Fruit fly (Drosophila melanogaster) whole organism, embryonic: ENCODE data around the gene Rai1.

ENCODE experiments used
- Adf1 ChIP-seq: fragments of 200-800 bp; sonication (Bioruptor generic); IDR thresholded peaks from 2 replicates; pipeline ENCODE4 v1.3.6; 2022; ENCODE audit warnings: missing biosample characterization, missing genetic modification characterization
- BEAF-32 ChIP-seq: fragments of 200-800 bp; sonication (Bioruptor generic); optimal IDR thresholded peaks from 3 replicates; lab custom pipeline; 2017; ENCODE audit warnings: missing biosample characterization, missing genetic modification characterization, mild to moderate bottlenecking, moderate library complexity, missing genetic modification reagents
- Blimp-1 ChIP-seq: fragments of 200-800 bp; sonication (Bioruptor generic); optimal IDR thresholded peaks from 3 replicates; lab custom pipeline; 2018; ENCODE audit warnings: missing biosample characterization, missing genetic modification characterization, mild to moderate bottlenecking, moderate library complexity, missing genetic modification reagents
- CG1024 ChIP-seq: fragments of 200-800 bp; sonication (Bioruptor generic); IDR thresholded peaks from 2 replicates; pipeline ENCODE4 v1.3.6; 2022; ENCODE audit warnings: missing biosample characterization, missing genetic modification characterization
- CG10267 ChIP-seq: fragments of 200-800 bp; sonication (Bioruptor generic); optimal IDR thresholded peaks from 2 replicates; lab custom pipeline; 2018; ENCODE audit warnings: missing biosample characterization, mild to moderate bottlenecking, missing genetic modification characterization, moderate library complexity
- CG14710 ChIP-seq: fragments of 200-800 bp; sonication (Bioruptor generic); optimal IDR thresholded peaks from 3 replicates; lab custom pipeline; 2019; ENCODE audit warnings: missing biosample characterization, mild to moderate bottlenecking, missing genetic modification characterization, moderate library complexity
- CG15011 ChIP-seq: fragments of 200-800 bp; sonication (Bioruptor generic); optimal IDR thresholded peaks from 3 replicates; lab custom pipeline; 2018; ENCODE audit warnings: missing biosample characterization, mild to moderate bottlenecking, missing genetic modification characterization
- CG1647 ChIP-seq: fragments of 200-800 bp; sonication (Bioruptor generic); optimal IDR thresholded peaks from 3 replicates; lab custom pipeline; 2016; ENCODE audit warnings: missing biosample characterization, missing genetic modification characterization
- CG17359 ChIP-seq: fragments of 200-800 bp; sonication (Bioruptor generic); optimal IDR thresholded peaks from 3 replicates; lab custom pipeline; 2018; ENCODE audit warnings: missing biosample characterization, mild to moderate bottlenecking, missing genetic modification characterization, moderate library complexity
- CG4360 ChIP-seq: fragments of 200-800 bp; sonication (Bioruptor generic); IDR thresholded peaks from 2 replicates; pipeline ENCODE4 v1.3.6; 2022; ENCODE audit warnings: missing biosample characterization, missing genetic modification characterization
- CG5245 ChIP-seq: fragments of 200-800 bp; sonication (Bioruptor generic); optimal IDR thresholded peaks from 3 replicates; lab custom pipeline; 2016; ENCODE audit warnings: missing biosample characterization, missing genetic modification characterization
- CG6813 ChIP-seq: fragments of 200-800 bp; sonication (Bioruptor generic); optimal IDR thresholded peaks from 2 replicates; lab custom pipeline; 2017; ENCODE audit warnings: missing biosample characterization, missing genetic modification characterization, mild to moderate bottlenecking, moderate library complexity, missing genetic modification reagents
- CG6854 ChIP-seq: fragments of 200-800 bp; sonication (Bioruptor generic); optimal IDR thresholded peaks from 3 replicates; lab custom pipeline; 2017; ENCODE audit warnings: missing biosample characterization, mild to moderate bottlenecking, missing genetic modification characterization
- CG7839 ChIP-seq: fragments of 200-800 bp; sonication (Bioruptor generic); optimal IDR thresholded peaks from 3 replicates; lab custom pipeline; 2018; ENCODE audit warnings: missing biosample characterization, mild to moderate bottlenecking, missing genetic modification characterization, moderate library complexity
- CG8388 ChIP-seq: fragments of 200-800 bp; sonication (Bioruptor generic); optimal IDR thresholded peaks from 2 replicates; lab custom pipeline; 2019; ENCODE audit warnings: missing biosample characterization, mild to moderate bottlenecking, missing genetic modification characterization, moderate library complexity
- CG9437 ChIP-seq: fragments of 200-800 bp; sonication (Bioruptor generic); optimal IDR thresholded peaks from 2 replicates; lab custom pipeline; 2018; ENCODE audit warnings: missing biosample characterization, mild to moderate bottlenecking, missing genetic modification characterization
- CG9609 ChIP-seq: fragments of 200-800 bp; sonication (Bioruptor generic); optimal IDR thresholded peaks from 3 replicates; lab custom pipeline; 2016; ENCODE audit warnings: missing biosample characterization, missing genetic modification characterization
- D ChIP-seq, 2 experiments: fragments of 200-800 bp in 1 of 2; fragments of >200 bp in 1 of 2; sonication (Bioruptor generic) in 1 of 2; optimal IDR thresholded peaks; 2 replicates in 1 of 2; 3 replicates in 1 of 2; lab custom pipeline; 2017; ENCODE audit warnings: mild to moderate bottlenecking in 1 of 2, missing biosample characterization in 1 of 2, missing genetic modification characterization in 1 of 2, missing genetic modification reagents in 1 of 2
- Deaf1 ChIP-seq: fragments of 200-800 bp; optimal IDR thresholded peaks from 3 replicates; lab custom pipeline; 2019; ENCODE audit warnings: missing biosample characterization, mild to moderate bottlenecking, missing genetic modification characterization, moderate library complexity
- E2f2 ChIP-seq: fragments of 200-800 bp; sonication (Bioruptor generic); IDR thresholded peaks from 2 replicates; pipeline ENCODE4 v1.3.6; 2022; ENCODE audit warnings: missing biosample characterization, missing genetic modification characterization
- Ets65A ChIP-seq: fragments of 200-800 bp; sonication (Bioruptor generic); peaks from one replicate; lab custom pipeline; 2016; ENCODE audit warnings: missing biosample characterization, missing genetic modification characterization
- Hmr ChIP-seq: fragments of 200-800 bp; sonication (Bioruptor generic); optimal IDR thresholded peaks from 3 replicates; lab custom pipeline; 2017; ENCODE audit warnings: mild to moderate bottlenecking, missing biosample characterization, missing genetic modification reagents, missing genetic modification characterization
- Hr78 ChIP-seq, 2 experiments: fragments of 200-800 bp in 1 of 2; fragments of >200 bp in 1 of 2; sonication (Bioruptor generic) in 1 of 2; optimal IDR thresholded peaks; 2 replicates each; lab custom pipeline; 2017 to 2019; ENCODE audit warnings: missing biosample characterization in 2 of 2, missing genetic modification characterization in 2 of 2, mild to moderate bottlenecking in 1 of 2, moderate library complexity in 1 of 2
- Lpt ChIP-seq: fragments of >200 bp; optimal IDR thresholded peaks from 2 replicates; lab custom pipeline; 2018; ENCODE audit warnings: missing biosample characterization, missing genetic modification characterization
- Oli ChIP-seq: fragments of 200-800 bp; sonication (Bioruptor generic); optimal IDR thresholded peaks from 2 replicates; lab custom pipeline; 2018; ENCODE audit warnings: missing biosample characterization, mild to moderate bottlenecking, missing genetic modification characterization, moderate library complexity
- Sry-β ChIP-seq: fragments of 200-800 bp; sonication (Bioruptor generic); optimal IDR thresholded peaks from 2 replicates; lab custom pipeline; 2018; ENCODE audit warnings: missing biosample characterization, mild to moderate bottlenecking, missing genetic modification characterization, moderate library complexity
- Sry-δ ChIP-seq: fragments of 200-800 bp; sonication (Bioruptor generic); optimal IDR thresholded peaks from 2 replicates; lab custom pipeline; 2016; ENCODE audit warnings: missing biosample characterization, missing genetic modification characterization
- Stat92E ChIP-seq, 3 experiments: fragments of >200 bp in 2 of 3; fragments of 200-800 bp in 1 of 3; sonication (Bioruptor generic) in 1 of 3; optimal IDR thresholded peaks; 2 replicates each; lab custom pipeline; 2017 to 2019; ENCODE audit warnings: missing biosample characterization in 3 of 3, missing genetic modification characterization in 3 of 3, mild to moderate bottlenecking in 1 of 3, moderate library complexity in 1 of 3
- Taf1 ChIP-seq: fragments of 200-800 bp; sonication (Bioruptor generic); IDR thresholded peaks from 2 replicates; pipeline ENCODE4 v1.3.6; 2022; ENCODE audit warnings: missing biosample characterization, missing genetic modification characterization
- Xbp1 ChIP-seq: fragments of 200-800 bp; sonication (Bioruptor generic); optimal IDR thresholded peaks from 3 replicates; lab custom pipeline; 2016; ENCODE audit warnings: missing biosample characterization, mild to moderate bottlenecking, missing genetic modification characterization
- az2 ChIP-seq: fragments of 200-800 bp; sonication (Bioruptor generic); optimal IDR thresholded peaks from 3 replicates; lab custom pipeline; 2016; ENCODE audit warnings: missing biosample characterization, missing genetic modification characterization
- bsh ChIP-seq, 2 experiments: fragments of 200-800 bp; sonication (Bioruptor generic); optimal IDR thresholded peaks; 2 replicates each; lab custom pipeline; 2017 to 2018; ENCODE audit warnings: mild to moderate bottlenecking in 2 of 2, missing biosample characterization in 2 of 2, missing genetic modification characterization in 2 of 2, moderate library complexity in 1 of 2
- cas ChIP-seq: fragments of 200-800 bp; sonication (Bioruptor generic); IDR thresholded peaks from 2 replicates; pipeline ENCODE4 v1.3.6; 2022; ENCODE audit warnings: missing biosample characterization, missing genetic modification characterization
- ci ChIP-seq: fragments of 200-800 bp; sonication (Bioruptor generic); IDR thresholded peaks from 3 replicates; pipeline ENCODE4 v1.3.6; 2022; ENCODE audit warnings: missing biosample characterization, missing genetic modification characterization
- crp ChIP-seq, 2 experiments: fragments of 200-800 bp; sonication (Bioruptor generic); optimal IDR thresholded peaks; 2 replicates in 1 of 2; 3 replicates in 1 of 2; lab custom pipeline; 2017; ENCODE audit warnings: missing biosample characterization in 2 of 2, missing genetic modification characterization in 2 of 2, mild to moderate bottlenecking in 1 of 2, moderate library complexity in 1 of 2
- dysf ChIP-seq: fragments of 200-800 bp; sonication (Bioruptor generic); IDR thresholded peaks from 3 replicates; pipeline ENCODE4 v1.3.6; 2022; ENCODE audit warnings: missing biosample characterization, missing genetic modification characterization
- emc ChIP-seq: fragments of 200-800 bp; sonication (Bioruptor generic); optimal IDR thresholded peaks from 2 replicates; lab custom pipeline; 2016; ENCODE audit warnings: missing biosample characterization, missing genetic modification characterization
- esg ChIP-seq: fragments of 200-800 bp; sonication (Bioruptor generic); conservative IDR thresholded peaks from 2 replicates; pipeline ENCODE4 v1.3.6; 2022; ENCODE audit warnings: missing biosample characterization, missing genetic modification characterization
- fd102C ChIP-seq: fragments of 200-800 bp; sonication (Bioruptor generic); optimal IDR thresholded peaks from 2 replicates; lab custom pipeline; 2018; ENCODE audit warnings: missing biosample characterization, mild to moderate bottlenecking, missing genetic modification characterization, moderate library complexity
- kni ChIP-seq: fragments of 200-800 bp; sonication (Bioruptor generic); optimal IDR thresholded peaks from 3 replicates; lab custom pipeline; 2017; ENCODE audit warnings: mild to moderate bottlenecking, missing biosample characterization, missing genetic modification reagents, missing genetic modification characterization
- pan ChIP-seq, 4 experiments: fragments of >200 bp in 3 of 4; fragments of 200-800 bp in 1 of 4; sonication (Bioruptor generic) in 1 of 4; optimal IDR thresholded peaks in 3 of 4; IDR thresholded peaks in 1 of 4; 2 replicates each; pipeline versions ENCODE4 v1.3.6 to Lab custom; 2017 to 2022; ENCODE audit warnings: missing biosample characterization in 2 of 4, missing genetic modification characterization in 2 of 4, mixed read lengths in 1 of 4
- pros ChIP-seq: fragments of 200-800 bp; sonication (Bioruptor generic); optimal IDR thresholded peaks from 3 replicates; lab custom pipeline; 2019; ENCODE audit warnings: missing biosample characterization, mild to moderate bottlenecking, missing genetic modification characterization, moderate library complexity
- sr ChIP-seq: fragments of 200-800 bp; sonication (Bioruptor generic); IDR thresholded peaks from 3 replicates; pipeline ENCODE4 v1.3.6; 2022; ENCODE audit warnings: missing biosample characterization, missing genetic modification characterization
- tgo ChIP-seq: fragments of 200-800 bp; sonication (Bioruptor generic); IDR thresholded peaks from 3 replicates; pipeline ENCODE4 v1.3.6; 2022; ENCODE audit warnings: missing biosample characterization, missing genetic modification characterization
- unpg ChIP-seq: fragments of 200-800 bp; sonication (Bioruptor generic); optimal IDR thresholded peaks from 3 replicates; lab custom pipeline; 2018; ENCODE audit warnings: missing biosample characterization, mild to moderate bottlenecking, missing genetic modification characterization, moderate library complexity
- z ChIP-seq: fragments of 200-800 bp; sonication (Bioruptor generic); IDR thresholded peaks from 3 replicates; pipeline ENCODE4 v1.3.6; 2022; ENCODE audit warnings: missing biosample characterization, missing genetic modification characterization
- zen ChIP-seq: fragments of 200-800 bp; sonication (Bioruptor generic); optimal IDR thresholded peaks from 3 replicates; lab custom pipeline; 2018; ENCODE audit warnings: missing biosample characterization, mild to moderate bottlenecking, missing genetic modification characterization, moderate library complexity

Gene Rai1

DNA sequence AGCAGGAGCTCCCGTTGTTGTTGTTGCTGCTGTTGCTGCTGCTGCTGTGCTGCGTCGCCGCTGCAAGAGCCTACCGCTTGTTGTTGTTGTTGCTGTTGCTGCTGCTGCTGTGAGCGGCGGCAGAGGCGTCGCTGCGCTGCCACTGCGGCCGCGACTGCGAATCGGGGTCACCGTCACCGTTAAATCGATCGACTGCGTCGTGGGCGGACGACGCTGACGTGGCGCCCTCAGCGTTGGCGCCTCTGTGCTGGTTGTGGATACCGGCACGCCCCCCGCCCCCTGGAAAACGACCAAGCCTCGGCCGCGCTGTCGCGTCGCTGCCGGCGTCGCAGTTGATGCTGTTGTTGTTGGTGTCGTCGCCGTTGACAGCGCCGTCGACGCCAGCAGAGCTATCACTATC lies 46.4 kb upstream of the Rai1 start:
- TF ChIP-seq dysf (GFP tag; lab: Robert Waterston, UW), result no peak
- no peak for TF ChIP-seq emc (GFP tag; lab: Kevin White, UChicago)
- peak; percentile 71 for TF ChIP-seq Adf1 (GFP tag; lab: Robert Waterston, UW)
- TF ChIP-seq Hr78 (GFP tag; optimal IDR thresholded peaks at IDR 0.05; lab: Kevin White, UChicago), result peak in 1 of 2 experiments; percentile 48
- TF ChIP-seq z (GFP tag; lab: Robert Waterston, UW), result no peak
- TF ChIP-seq CG4360 (GFP tag; lab: Robert Waterston, UW), result peak; percentile 84
- TF ChIP-seq Ets65A, result peak; percentile 9
- peak; percentile 72 for TF ChIP-seq sr (GFP tag; lab: Robert Waterston, UW)

DNA sequence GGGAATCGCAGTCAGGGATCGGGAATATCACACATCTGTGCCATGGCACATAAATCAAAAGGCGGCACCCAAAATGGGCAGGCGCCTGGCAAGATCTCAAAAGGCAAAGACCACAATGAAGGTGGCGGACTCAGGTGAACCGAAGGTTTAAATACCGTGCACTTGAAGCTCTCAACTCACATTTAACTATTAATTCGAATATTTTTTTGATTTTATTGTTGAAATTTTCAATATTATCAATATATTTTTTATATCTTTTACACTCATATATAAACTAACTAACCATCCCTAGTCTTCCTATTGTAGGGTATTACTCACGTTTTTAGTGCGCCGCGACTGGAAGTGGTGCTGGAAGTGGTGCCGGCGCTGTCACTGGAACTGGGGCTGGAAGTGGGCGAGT lies 45.8 kb upstream of the Rai1 start:
- TF ChIP-seq crp (GFP tag; optimal IDR thresholded peaks at IDR 0.05; lab: Kevin White, UChicago) (no peak), Sry-β (GFP tag; lab: Kevin White, UChicago) (no peak), CG7839 (tag; lab: Kevin White, UChicago) (peak; percentile 4), Hmr (no peak), pan (optimal IDR thresholded peaks at IDR 0.05; lab: Kevin White, UChicago) (no peak), pan (GFP tag; optimal IDR thresholded peaks at IDR 0.05 in 1 of 2, IDR thresholded peaks at IDR 0.05 in 1 of 2) (peak in 1 of 2 experiments; percentile 8), CG6854 (GFP tag; lab: Kevin White, UChicago) (no peak), CG10267 (tag; lab: Kevin White, UChicago) (peak; percentile 8), tgo (GFP tag; lab: Robert Waterston, UW) (0 out of 3 replicates have a peak, but pooled peaks have one; percentile 20), CG6813 (GFP tag; lab: Kevin White, UChicago) (no peak), unpg (no peak), Oli (tag; lab: Kevin White, UChicago) (no peak), CG14710 (tag; lab: Kevin White, UChicago) (peak; percentile 25), az2 (GFP tag; lab: Kevin White, UChicago) (no peak), cas (no peak), CG1647 (no peak), Blimp-1 (peak; percentile 38), Stat92E (GFP tag; optimal IDR thresholded peaks at IDR 0.05; lab: Kevin White, UChicago) (no peak), ci (0 out of 3 replicates have a peak, but pooled peaks have one; percentile 33), Lpt (GFP tag; lab: Kevin White, UChicago) (no peak), CG8388 (no peak), BEAF-32 (GFP tag; lab: Kevin White, UChicago) (no peak), E2f2 (0 out of 2 replicates have a peak, but pooled peaks have one; percentile 17), CG1024 (GFP tag; lab: Robert Waterston, UW) (no peak), zen (no peak), Sry-δ (no peak), esg (GFP tag; lab: Robert Waterston, UW) (0 out of 2 replicates have a peak, but pooled peaks have one; percentile 13), Deaf1 (tag; lab: Kevin White, UChicago) (no peak), CG9609 (GFP tag; lab: Kevin White, UChicago) (no peak), CG15011 (GFP tag; lab: Kevin White, UChicago) (no peak), D (optimal IDR thresholded peaks at IDR 0.05; lab: Kevin White, UChicago) (no peak), D (GFP tag; optimal IDR thresholded peaks at IDR 0.05; lab: Kevin White, UChicago) (peak; percentile 5), pros (no peak), bsh (GFP tag; optimal IDR thresholded peaks at IDR 0.05; lab: Kevin White, UChicago) (peak in 1 of 2 experiments; percentile 35), kni (GFP tag; lab: Kevin White, UChicago) (no peak), Taf1 (GFP tag; lab: Robert Waterston, UW) (no peak), CG17359 (tag; lab: Kevin White, UChicago) (peak; percentile 27), fd102C (GFP tag; lab: Kevin White, UChicago) (no peak), CG5245 (GFP tag; lab: Kevin White, UChicago) (no peak), CG9437 (GFP tag; lab: Kevin White, UChicago) (no peak), Xbp1 (GFP tag; lab: Kevin White, UChicago) (no peak)
